Fruit fly (Drosophila melanogaster) whole organism, wandering third instar larva: Measurements from ENCODE around the gene CG8475.

ENCODE experiments used
- Dif ChIP-seq: fragments of 200-275, 200-300 bp; sonication (Bioruptor generic); optimal IDR thresholded peaks from 2 replicates; lab custom pipeline; 2018; ENCODE audit warnings: missing biosample characterization, missing genetic modification characterization; ENCODE audit not compliant: partially characterized antibody
- Hnf4 ChIP-seq: fragments of 200-800 bp; sonication (Bioruptor generic); optimal IDR thresholded peaks from 2 replicates; lab custom pipeline; 2016; ENCODE audit warnings: missing biosample characterization, mild to moderate bottlenecking, missing genetic modification characterization
- Hr78 ChIP-seq: fragments of >200 bp; optimal IDR thresholded peaks from 2 replicates; lab custom pipeline; 2017; ENCODE audit warnings: missing biosample characterization, missing genetic modification characterization
- Hr83 ChIP-seq: fragments of 200-300 bp; sonication (Bioruptor generic); optimal IDR thresholded peaks from 2 replicates; lab custom pipeline; 2016; ENCODE audit warnings: missing biosample characterization, mild to moderate bottlenecking, missing genetic modification characterization, moderate library complexity; ENCODE audit not compliant: poor library complexity, severe bottlenecking
- ey ChIP-seq: fragments of 200-800 bp; sonication (Bioruptor generic); optimal IDR thresholded peaks from 2 replicates; lab custom pipeline; 2016; ENCODE audit warnings: missing biosample characterization, missing genetic modification characterization
- h ChIP-seq: fragments of 200-800 bp; sonication (Bioruptor generic); optimal IDR thresholded peaks from 3 replicates; lab custom pipeline; 2016; ENCODE audit warnings: missing biosample characterization, mild to moderate bottlenecking, missing genetic modification characterization
- lola ChIP-seq: fragments of >200 bp; optimal IDR thresholded peaks from 2 replicates; lab custom pipeline; 2017; ENCODE audit warnings: missing biosample characterization, missing genetic modification characterization
- psq ChIP-seq: fragments of 200-800 bp; sonication (Bioruptor generic); optimal IDR thresholded peaks from 3 replicates; lab custom pipeline; 2017; ENCODE audit warnings: missing biosample characterization, mild to moderate bottlenecking, missing genetic modification characterization, moderate library complexity
- usp ChIP-seq: fragments of >200 bp; optimal IDR thresholded peaks from 2 replicates; lab custom pipeline; 2017; ENCODE audit warnings: missing biosample characterization, missing genetic modification characterization

DNA sequence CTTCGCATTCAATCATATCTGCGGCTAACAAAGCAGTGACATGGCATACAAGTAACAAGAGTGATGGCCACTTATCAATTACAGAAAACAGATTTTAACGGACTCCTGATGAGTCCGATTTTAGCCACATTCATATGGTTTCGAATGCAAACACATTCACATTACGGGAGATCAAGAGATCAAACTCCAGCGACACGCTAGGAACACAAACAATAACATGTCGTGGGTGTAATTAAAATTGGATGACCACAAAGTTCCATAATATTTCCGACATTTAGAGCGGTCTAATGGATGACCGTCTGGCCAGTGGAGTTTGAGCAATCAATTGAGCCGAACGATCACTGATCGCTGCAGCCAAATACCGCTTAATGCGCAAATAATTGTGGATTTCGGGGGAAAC lies 45.5 kb upstream of the CG8475 start, which contains the start of gene CG14277:
- TF ChIP-seq psq (GFP tag; lab: Kevin White, UChicago) = no peak
- TF ChIP-seq Hr78 (GFP tag; lab: Kevin White, UChicago) = no peak
- TF ChIP-seq Hnf4 (GFP tag; lab: Kevin White, UChicago) = no peak
- no peak for TF ChIP-seq ey (GFP tag; lab: Kevin White, UChicago)
- no peak for TF ChIP-seq h (GFP tag; lab: Kevin White, UChicago)
- no peak for TF ChIP-seq Hr83 (GFP tag; lab: Kevin White, UChicago)
- no peak for TF ChIP-seq usp (GFP tag; lab: Kevin White, UChicago)
- TF ChIP-seq Dif (GFP tag; lab: Kevin White, UChicago) = no peak
- no peak for TF ChIP-seq lola (GFP tag; lab: Kevin White, UChicago)
